Worm (Caenorhabditis elegans): ENCODE data around the gene C16A11.3.

ce11 chrII:4183979-4184378 is 45.4 kb upstream of the C16A11.3 start:
- no peak for TF ChIP-seq snpc-4 (tag; optimal IDR thresholded peaks at IDR 0.05)
- no peak for TF ChIP-seq lin-13 (tag; optimal IDR thresholded peaks at IDR 0.05)
- TF ChIP-seq mep-1 (tag; optimal IDR thresholded peaks at IDR 0.05), result no peak
- no peak for TF ChIP-seq elt-3 (tag; optimal IDR thresholded peaks at IDR 0.05)
- TF ChIP-seq nhr-76 (tag; optimal IDR thresholded peaks at IDR 0.05), result no peak
- TF ChIP-seq ces-1 (GFP tag; optimal IDR thresholded peaks at IDR 0.05), result no peak
- TF ChIP-seq ztf-11 (tag; optimal IDR thresholded peaks at IDR 0.05), result no peak
- no peak for TF ChIP-seq nhr-12 (tag; optimal IDR thresholded peaks at IDR 0.05)
- TF ChIP-seq ceh-83 (GFP tag; optimal IDR thresholded peaks at IDR 0.05), result no peak
- no peak for TF ChIP-seq M03D4.4 (tag; optimal IDR thresholded peaks at IDR 0.05)
- no peak for TF ChIP-seq elt-1 (tag; optimal IDR thresholded peaks at IDR 0.05; ENCODE audit: borderline replicate concordance, insufficient read depth)
- peak; percentile 29 for TF ChIP-seq unc-62 (GFP tag; optimal IDR thresholded peaks at IDR 0.05)
- no peak for TF ChIP-seq pha-4 (tag; optimal IDR thresholded peaks at IDR 0.05)
- TF ChIP-seq nhr-28 (tag; optimal IDR thresholded peaks at IDR 0.05), result no peak
